Worm (Caenorhabditis elegans) whole organism, L3 larva: ENCODE measurements around the gene lips-13.

Source experiments
- mml-1 ChIP-seq: fragments of 150-350 bp; sonication (generic microtip); optimal IDR thresholded peaks from 3 replicates; lab custom pipeline; 2014; ENCODE audit warnings: missing biosample characterization, missing genetic modification characterization
- nfya-1 ChIP-seq: sonication (generic microtip); optimal IDR thresholded peaks from 2 replicates; lab custom pipeline; 2017; ENCODE audit warnings: missing genetic modification characterization, mild to moderate bottlenecking, missing compliant biosample characterization, antibody characterized with exemption, moderate library complexity; ENCODE audit not compliant: insufficient read depth

DNA sequence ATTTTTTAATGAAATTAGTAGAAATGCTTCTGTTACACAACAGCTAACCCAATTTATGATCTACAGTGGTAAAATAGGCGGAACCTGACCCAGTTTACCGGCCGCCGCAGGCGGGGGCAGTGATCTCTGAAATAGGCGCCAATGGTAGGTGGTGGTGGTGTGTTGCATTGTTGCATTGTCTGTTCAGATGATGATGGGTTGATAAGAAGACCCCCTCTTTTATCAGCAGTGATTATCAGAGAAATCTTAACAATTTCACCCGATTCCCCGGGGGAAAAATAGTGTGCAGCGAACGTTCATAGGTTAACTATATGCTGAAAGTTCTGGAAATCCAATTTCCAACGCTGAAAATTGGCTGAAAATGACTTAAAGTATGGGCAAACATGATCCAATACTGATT is 20.8 kb upstream of the lips-13 start:
- TF ChIP-seq mml-1 (no peak), nfya-1 (tag; lab: Kevin White, UChicago) (no peak)
